Fruit fly (Drosophila melanogaster): ENCODE data around the gene a6.
A peak's percentile ranks its signal among the peaks of the same experiment; 100 is the strongest.

- TF ChIP-seq usp (GFP tag; optimal IDR thresholded peaks at IDR 0.05), result no peak
- no peak for TF ChIP-seq dl (GFP tag; optimal IDR thresholded peaks at IDR 0.05; ENCODE audit: insufficient read depth in 1 of 2, partially characterized antibody in 2 of 2)
- TF ChIP-seq psq (GFP tag; optimal IDR thresholded peaks at IDR 0.05), result no peak
- TF ChIP-seq pan (optimal IDR thresholded peaks at IDR 0.05), result no peak
- TF ChIP-seq Dfd (GFP tag; optimal IDR thresholded peaks at IDR 0.05), result peak; percentile 44
- no peak for TF ChIP-seq fru (GFP tag; optimal IDR thresholded peaks at IDR 0.05)
Observed at dm6 chrX:1643640-1644039, 52.0 kb downstream of the a6 start.
